Worm (Caenorhabditis elegans): Measurements from ENCODE around the gene lelo-1.

ce11 chrII:6247011-6247410, 857 bp downstream of the lelo-1 start, which contains the start of gene T24H7.2:
- TF ChIP-seq jun-1 (tag; optimal IDR thresholded peaks at IDR 0.05): no peak
- no peak for TF ChIP-seq mml-1 (tag; optimal IDR thresholded peaks at IDR 0.05)
- no peak for TF ChIP-seq nhr-23 (tag; optimal IDR thresholded peaks at IDR 0.05)
- TF ChIP-seq nhr-237 (tag; optimal IDR thresholded peaks at IDR 0.05): no peak
- TF ChIP-seq nhr-11 (tag; optimal IDR thresholded peaks at IDR 0.05): no peak
- no peak for TF ChIP-seq zag-1 (tag; optimal IDR thresholded peaks at IDR 0.05)

Measured in whole organism, L3 larva.